Worm (Caenorhabditis elegans) whole organism, young adult: ENCODE data around the gene ntr-2.

Source experiments
- C17E4.6 ChIP-seq: fragments of 200-800 bp; sonication (Bioruptor generic); IDR thresholded peaks from 2 replicates; pipeline ENCODE4 v1.3.6; 2022; ENCODE audit warnings: missing genetic modification reagents, missing genetic modification characterization, missing compliant biosample characterization
- F10E7.11 ChIP-seq: sonication (generic microtip); optimal IDR thresholded peaks from 2 replicates; lab custom pipeline; 2017; ENCODE audit warnings: mild to moderate bottlenecking, missing genetic modification characterization, moderate library complexity, missing compliant biosample characterization
- F33H1.4 ChIP-seq: fragments of 200-800 bp; sonication (Bioruptor generic); IDR thresholded peaks from 2 replicates; pipeline ENCODE4 v1.3.6; 2022; ENCODE audit warnings: missing genetic modification reagents, missing genetic modification characterization, missing compliant biosample characterization
- F39B2.1 ChIP-seq: fragments of 200-800 bp; sonication (Bioruptor generic); IDR thresholded peaks from 2 replicates; pipeline ENCODE4 v1.3.6; 2022; ENCODE audit warnings: missing genetic modification reagents, missing genetic modification characterization, missing compliant biosample characterization
- F57A8.1 ChIP-seq: fragments of 200-800 bp; sonication (Bioruptor generic); optimal IDR thresholded peaks from 2 replicates; lab custom pipeline; 2018; ENCODE audit warnings: mild to moderate bottlenecking, missing genetic modification characterization, moderate library complexity, missing compliant biosample characterization
- F57C9.4 ChIP-seq: sonication (generic microtip); optimal IDR thresholded peaks from 2 replicates; lab custom pipeline; 2017; ENCODE audit warnings: mild to moderate bottlenecking, missing genetic modification characterization, missing compliant biosample characterization
- T07F8.4 ChIP-seq: sonication (generic microtip); optimal IDR thresholded peaks from 2 replicates; lab custom pipeline; 2016; ENCODE audit warnings: mild to moderate bottlenecking, missing genetic modification characterization, moderate library complexity, missing compliant biosample characterization
- Y56A3A.18 ChIP-seq: fragments of 200-800 bp; sonication (Bioruptor generic); IDR thresholded peaks from 2 replicates; pipeline ENCODE4 v1.3.6; 2022; ENCODE audit warnings: missing genetic modification reagents, missing genetic modification characterization, missing compliant biosample characterization
- atf-7 ChIP-seq: sonication (generic microtip); optimal IDR thresholded peaks from 2 replicates; lab custom pipeline; 2017; ENCODE audit warnings: mild to moderate bottlenecking, missing genetic modification characterization, missing compliant biosample characterization
- athp-1 ChIP-seq: sonication (generic microtip); optimal IDR thresholded peaks from 2 replicates; lab custom pipeline; 2017; ENCODE audit warnings: mild to moderate bottlenecking, missing genetic modification characterization, missing compliant biosample characterization
- ceh-27 ChIP-seq: fragments of 200-800 bp; sonication (Bioruptor generic); optimal IDR thresholded peaks from 2 replicates; lab custom pipeline; 2018; ENCODE audit warnings: mild to moderate bottlenecking, missing genetic modification characterization, moderate library complexity, missing compliant biosample characterization
- ceh-58 ChIP-seq: fragments of 200-800 bp; sonication (Bioruptor generic); IDR thresholded peaks from 2 replicates; pipeline ENCODE4 v1.3.6; 2022; ENCODE audit warnings: missing genetic modification characterization, missing compliant biosample characterization
- ceh-79 ChIP-seq: sonication (generic microtip); optimal IDR thresholded peaks from 2 replicates; lab custom pipeline; 2017; ENCODE audit warnings: mild to moderate bottlenecking, missing genetic modification characterization, missing compliant biosample characterization
- ceh-91 ChIP-seq: fragments of 200-800 bp; sonication (Bioruptor generic); IDR thresholded peaks from 2 replicates; pipeline ENCODE4 v1.3.6; 2022; ENCODE audit warnings: missing genetic modification reagents, missing genetic modification characterization, missing compliant biosample characterization
- chd-7 ChIP-seq: sonication (generic microtip); optimal IDR thresholded peaks from 2 replicates; lab custom pipeline; 2016; ENCODE audit warnings: mild to moderate bottlenecking, missing genetic modification characterization, moderate library complexity, missing compliant biosample characterization
- die-1 ChIP-seq: sonication (generic microtip); optimal IDR thresholded peaks from 2 replicates; lab custom pipeline; 2016; ENCODE audit warnings: missing genotype, mild to moderate bottlenecking, missing genetic modification characterization, missing compliant biosample characterization
- dox-1 ChIP-seq: fragments of 200-800 bp; sonication (Bioruptor generic); IDR thresholded peaks from 2 replicates; pipeline ENCODE4 v1.3.6; 2022; ENCODE audit warnings: missing genetic modification reagents, missing genetic modification characterization, missing compliant biosample characterization
- efl-1 ChIP-seq: fragments of 150-350 bp; optimal IDR thresholded peaks from 2 replicates; lab custom pipeline; 2014; ENCODE audit warnings: missing biosample characterization, missing genetic modification reagents, missing genetic modification characterization
- egl-44 ChIP-seq: fragments of 200-800 bp; sonication (Bioruptor generic); IDR thresholded peaks from 2 replicates; pipeline ENCODE4 v1.3.6; 2022; ENCODE audit warnings: missing genetic modification reagents, missing genetic modification characterization, missing compliant biosample characterization
- egrh-3 ChIP-seq: fragments of 200-800 bp; sonication (Bioruptor generic); IDR thresholded peaks from 2 replicates; pipeline ENCODE4 v1.3.6; 2022; ENCODE audit warnings: missing genetic modification reagents, missing genetic modification characterization, missing compliant biosample characterization
- ets-4 ChIP-seq: fragments of 200-800 bp; sonication (Bioruptor generic); optimal IDR thresholded peaks from 2 replicates; lab custom pipeline; 2018; ENCODE audit warnings: mild to moderate bottlenecking, missing genetic modification characterization, missing compliant biosample characterization
- hlh-26 ChIP-seq: fragments of 200-800 bp; sonication (Bioruptor generic); conservative IDR thresholded peaks from 2 replicates; pipeline ENCODE4 v1.3.6; 2022; ENCODE audit warnings: missing genetic modification reagents, missing genetic modification characterization, missing compliant biosample characterization
- hmg-20 ChIP-seq: fragments of 200-800 bp; sonication (Bioruptor generic); IDR thresholded peaks from 2 replicates; pipeline ENCODE4 v1.3.6; 2022; ENCODE audit warnings: missing genetic modification reagents, missing genetic modification characterization, missing compliant biosample characterization
- hsf-1 ChIP-seq: fragments of 200-800 bp; sonication (Bioruptor generic); IDR thresholded peaks from 2 replicates; pipeline ENCODE4 v1.3.6; 2022; ENCODE audit warnings: missing genetic modification reagents, missing genetic modification characterization, missing compliant biosample characterization
- lag-1 ChIP-seq: fragments of 200-800 bp; sonication (Bioruptor generic); IDR thresholded peaks from 2 replicates; pipeline ENCODE4 v1.3.6; 2022; ENCODE audit warnings: missing genetic modification reagents, missing genetic modification characterization, missing compliant biosample characterization
- lsl-1 ChIP-seq: fragments of 200-800 bp; sonication (Bioruptor generic); optimal IDR thresholded peaks from 2 replicates; lab custom pipeline; 2018; ENCODE audit warnings: mild to moderate bottlenecking, missing genetic modification characterization, moderate library complexity, missing compliant biosample characterization
- mcd-1 ChIP-seq: fragments of 200-800 bp; sonication (Bioruptor generic); IDR thresholded peaks from 2 replicates; pipeline ENCODE4 v1.3.6; 2022; ENCODE audit warnings: missing genetic modification reagents, missing genetic modification characterization, missing compliant biosample characterization
- nfya-1 ChIP-seq: sonication (generic microtip); optimal IDR thresholded peaks from 2 replicates; lab custom pipeline; 2017; ENCODE audit warnings: antibody characterized with exemption, missing compliant biosample characterization, missing genetic modification characterization, borderline replicate concordance; ENCODE audit not compliant: insufficient read depth
- nfyb-1 ChIP-seq: fragments of 200-800 bp; sonication (Bioruptor generic); IDR thresholded peaks from 2 replicates; pipeline ENCODE4 v1.3.6; 2022; ENCODE audit warnings: missing genetic modification reagents, missing genetic modification characterization, missing compliant biosample characterization
- nhr-80 ChIP-seq: sonication (generic microtip); optimal IDR thresholded peaks from 2 replicates; lab custom pipeline; 2016; ENCODE audit warnings: missing genetic modification characterization, missing compliant biosample characterization
- nhr-90 ChIP-seq: sonication (generic microtip); optimal IDR thresholded peaks from 2 replicates; lab custom pipeline; 2016; ENCODE audit warnings: missing genotype, mild to moderate bottlenecking, missing genetic modification characterization, missing compliant biosample characterization
- rcor-1 ChIP-seq: fragments of 200-800 bp; sonication (Bioruptor generic); IDR thresholded peaks from 2 replicates; pipeline ENCODE4 v1.3.6; 2022; ENCODE audit warnings: missing genetic modification reagents, missing genetic modification characterization, missing compliant biosample characterization
- rec-8 ChIP-seq, 2 experiments: sonication (generic microtip); optimal IDR thresholded peaks; 2 replicates each; lab custom pipeline; 2016; ENCODE audit warnings: mild to moderate bottlenecking in 2 of 2, missing genetic modification characterization in 2 of 2, missing genetic modification reagents in 2 of 2, missing genotype in 2 of 2, missing biosample characterization in 1 of 2, missing compliant biosample characterization in 1 of 2, moderate library complexity in 1 of 2
- repo-1 ChIP-seq: sonication (generic microtip); optimal IDR thresholded peaks from 2 replicates; lab custom pipeline; 2017; ENCODE audit warnings: mild to moderate bottlenecking, missing genetic modification characterization, missing compliant biosample characterization
- rpc-1 ChIP-seq, 2 experiments: fragments of 150-350 bp in 1 of 2; sonication (generic microtip) in 1 of 2; optimal IDR thresholded peaks; 2 replicates each; lab custom pipeline; 2014 to 2018; ENCODE audit warnings: missing biosample characterization in 1 of 2, missing genetic modification characterization in 1 of 2, missing genetic modification reagents in 1 of 2, missing genotype in 1 of 2
- snpc-4 ChIP-seq, 5 experiments: fragments of 150-350 bp in 1 of 5; sonication (generic microtip) in 4 of 5; optimal IDR thresholded peaks; 2 replicates each; lab custom pipeline; 2014 to 2018; ENCODE audit warnings: missing genetic modification characterization in 5 of 5, missing biosample characterization in 3 of 5, antibody characterized with exemption in 2 of 5, mild to moderate bottlenecking in 2 of 5, missing compliant biosample characterization in 2 of 5, missing genotype in 2 of 5, moderate library complexity in 2 of 5, missing genetic modification reagents in 1 of 5
- tbx-9 ChIP-seq: sonication (generic microtip); optimal IDR thresholded peaks from 2 replicates; lab custom pipeline; 2016; ENCODE audit warnings: borderline replicate concordance, missing genetic modification characterization, inconsistent platforms, missing compliant biosample characterization
- zfh-2 ChIP-seq: fragments of 200-800 bp; sonication (Bioruptor generic); conservative IDR thresholded peaks from 2 replicates; pipeline ENCODE4 v1.3.6; 2022; ENCODE audit warnings: missing genetic modification reagents, missing genetic modification characterization, missing compliant biosample characterization
- ztf-26 ChIP-seq: sonication (generic microtip); optimal IDR thresholded peaks from 2 replicates; lab custom pipeline; 2017; ENCODE audit warnings: missing genetic modification characterization, missing compliant biosample characterization
- ztf-3 ChIP-seq: fragments of 200-800 bp; sonication (Bioruptor generic); optimal IDR thresholded peaks from 2 replicates; lab custom pipeline; 2018; ENCODE audit warnings: mild to moderate bottlenecking, missing genetic modification characterization, missing compliant biosample characterization
- ztf-6 ChIP-seq: fragments of 200-800 bp; sonication (Bioruptor generic); IDR thresholded peaks from 2 replicates; pipeline ENCODE4 v1.3.6; 2022; ENCODE audit warnings: missing genetic modification reagents, missing genetic modification characterization, missing compliant biosample characterization

ntr-2 gene

DNA sequence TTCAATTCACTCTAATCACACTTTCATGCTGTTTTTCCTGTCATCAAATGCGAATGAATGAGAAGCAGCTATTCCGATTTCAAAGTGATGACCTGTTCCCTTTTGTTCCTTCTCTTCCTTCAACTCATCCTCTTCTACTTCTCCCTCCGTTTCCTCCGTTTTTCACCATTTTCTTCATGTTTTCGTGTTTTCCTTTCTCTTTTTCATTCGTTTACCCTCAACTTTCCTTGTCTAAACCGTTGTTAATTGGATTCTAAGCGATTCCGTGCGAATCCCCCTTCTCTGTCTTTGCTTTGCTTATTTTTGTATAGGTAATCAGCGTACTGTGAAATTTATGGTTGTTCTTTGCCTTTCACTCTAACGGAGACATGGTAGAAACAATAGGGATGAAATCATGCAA, 42.9 kb downstream of the ntr-2 start:
- no peak for TF ChIP-seq lag-1 (GFP tag; lab: Robert Waterston, UW)
- TF ChIP-seq hlh-26 (GFP tag; lab: Robert Waterston, UW) = no peak
- TF ChIP-seq Y56A3A.18 (GFP tag; lab: Robert Waterston, UW) = no peak
- TF ChIP-seq F33H1.4 = no peak
- TF ChIP-seq T07F8.4 = no peak
- no peak for TF ChIP-seq F57C9.4
- no peak for TF ChIP-seq ets-4 (GFP tag; lab: Kevin White, UChicago)
- no peak for TF ChIP-seq ceh-91 (GFP tag; lab: Robert Waterston, UW)
- no peak for TF ChIP-seq repo-1 (tag; lab: Kevin White, UChicago)

DNA sequence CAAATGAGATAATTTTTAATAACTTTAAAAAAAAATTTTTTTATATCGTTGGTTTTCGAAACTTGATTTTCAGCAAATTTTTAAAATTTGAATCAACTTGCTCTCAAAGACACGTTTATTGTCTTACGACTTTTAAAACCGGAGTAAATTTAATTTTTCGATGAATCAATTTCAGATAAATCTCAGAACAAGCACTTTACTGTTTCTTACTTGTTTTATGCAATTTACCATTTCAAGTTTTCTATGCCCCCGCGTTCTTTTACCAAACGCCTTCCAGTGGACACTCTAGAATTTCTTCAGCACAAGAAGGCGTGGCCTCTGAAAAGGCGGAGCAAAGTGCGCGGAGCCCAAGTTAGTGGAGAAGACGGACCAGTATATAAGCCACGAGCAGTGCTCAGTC, 47.6 kb downstream of the ntr-2 start, which contains the start of gene flp-8:
flp-8 (plus strand) TSS at position 301 of the 400 bp plus-strand sequence.
- no peak for TF ChIP-seq tbx-9 (tag; lab: Kevin White, UChicago)
- no peak for TF ChIP-seq nhr-90 (tag; lab: Kevin White, UChicago)
- TF ChIP-seq ztf-3 (GFP tag; lab: Kevin White, UChicago) = no peak
- no peak for TF ChIP-seq mcd-1 (GFP tag; lab: Robert Waterston, UW)
- TF ChIP-seq chd-7 (tag; lab: Kevin White, UChicago) = no peak
- TF ChIP-seq nfya-1 = no peak
- TF ChIP-seq Y56A3A.18 (GFP tag; lab: Robert Waterston, UW) = no peak
- no peak for TF ChIP-seq F57A8.1
- no peak for TF ChIP-seq nhr-80 (tag; lab: Kevin White, UChicago)

DNA sequence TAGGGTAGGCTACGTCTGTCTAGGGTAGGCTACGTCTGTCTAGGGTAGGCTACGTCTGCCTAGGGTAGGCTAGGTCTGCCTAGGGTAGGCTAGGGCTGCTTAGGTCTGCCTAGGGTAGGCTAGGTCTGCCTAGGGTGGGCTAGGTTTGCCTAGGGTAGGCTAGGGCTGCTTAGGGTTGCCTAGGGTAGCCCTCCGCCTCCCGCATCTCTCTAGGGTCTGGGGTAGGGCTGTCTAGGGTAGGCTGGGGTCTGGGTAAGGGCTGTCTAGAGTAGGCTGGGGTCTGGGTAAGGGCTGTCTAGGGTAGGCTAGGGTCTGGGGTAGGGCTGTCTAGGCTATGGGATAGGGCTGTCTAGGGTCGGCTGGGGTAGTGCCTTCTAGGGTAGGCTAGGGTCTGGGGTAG, 51.1 kb downstream of the ntr-2 start:
- TF ChIP-seq ztf-26 (tag; lab: Kevin White, UChicago) = no peak
- TF ChIP-seq F10E7.11 = no peak
- TF ChIP-seq zfh-2 (GFP tag; lab: Robert Waterston, UW) = peak; percentile 64
- 0 out of 2 replicates have a peak, but pooled peaks have one; percentile 7 for TF ChIP-seq hsf-1
- TF ChIP-seq atf-7 (tag; lab: Kevin White, UChicago) = no peak
- TF ChIP-seq Y56A3A.18 (GFP tag; lab: Robert Waterston, UW) = peak; percentile 43; the same call in 1 of the 2 replicates
- TF ChIP-seq dox-1 (GFP tag; lab: Robert Waterston, UW) = 0 out of 2 replicates have a peak, but pooled peaks have one; percentile 19
- TF ChIP-seq rcor-1 (GFP tag; lab: Robert Waterston, UW) = 0 out of 2 replicates have a peak, but pooled peaks have one; percentile 26
- no peak for TF ChIP-seq C17E4.6
- TF ChIP-seq nfyb-1 (GFP tag; lab: Robert Waterston, UW) = 0 out of 2 replicates have a peak, but pooled peaks have one; percentile 7
- peak; percentile 26; the same call in 1 of the 2 replicates for TF ChIP-seq egrh-3 (GFP tag; lab: Robert Waterston, UW)
- TF ChIP-seq, all 124 proteins: peak for 7

DNA sequence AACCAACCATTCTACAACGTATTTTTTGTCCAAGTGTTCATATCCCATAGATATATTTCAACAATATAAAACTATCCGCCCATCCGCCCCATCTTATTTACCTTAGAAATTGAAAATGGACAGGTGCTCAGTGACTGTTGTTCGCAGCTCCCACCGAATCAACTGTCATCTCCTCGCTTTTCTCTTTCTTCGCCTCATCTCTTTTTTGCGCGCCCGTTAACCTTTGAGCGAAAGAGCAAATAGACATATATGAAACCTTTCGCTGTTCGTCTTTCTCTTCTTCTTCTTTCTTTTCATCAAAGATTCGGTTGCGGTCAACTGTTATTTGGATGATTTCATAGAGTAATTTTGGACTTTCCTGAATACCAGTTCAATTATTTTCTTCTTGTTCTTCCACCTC, 53.1 kb downstream of the ntr-2 start, which contains the start of gene sssh-1:
sssh-1 (plus strand) TSS at position 301 of the 400 bp plus-strand sequence.
- TF ChIP-seq lsl-1 (GFP tag; lab: Kevin White, UChicago) = no peak
- no peak for TF ChIP-seq hsf-1
- no peak for TF ChIP-seq ceh-27 (GFP tag; lab: Kevin White, UChicago)
- no peak for TF ChIP-seq ceh-58 (GFP tag; lab: Robert Waterston, UW)
- no peak for TF ChIP-seq rpc-1 (optimal IDR thresholded peaks at IDR 0.05; lab: Kevin White, UChicago)
- no peak for TF ChIP-seq rpc-1 (tag; optimal IDR thresholded peaks at IDR 0.05; lab: Kevin White, UChicago)
- no peak for TF ChIP-seq die-1 (tag; lab: Kevin White, UChicago)
- no peak for TF ChIP-seq F39B2.1 (GFP tag; lab: Robert Waterston, UW)
- TF ChIP-seq ztf-6 = no peak
- TF ChIP-seq hmg-20 (GFP tag; lab: Robert Waterston, UW) = no peak
- TF ChIP-seq athp-1 = no peak
- no peak for TF ChIP-seq rec-8 (tag; optimal IDR thresholded peaks at IDR 0.05; lab: Kevin White, UChicago)
- TF ChIP-seq egl-44 (GFP tag; lab: Robert Waterston, UW) = no peak
- no peak for TF ChIP-seq ceh-79 (tag; lab: Kevin White, UChicago)
- no peak for TF ChIP-seq efl-1
- TF ChIP-seq Y56A3A.18 (GFP tag; lab: Robert Waterston, UW) = no peak
- TF ChIP-seq atf-7 (tag; lab: Kevin White, UChicago) = no peak
- no peak for TF ChIP-seq snpc-4 (GFP tag; optimal IDR thresholded peaks at IDR 0.05; lab: Kevin White, UChicago)
- no peak for TF ChIP-seq snpc-4 (tag; optimal IDR thresholded peaks at IDR 0.05; lab: Kevin White, UChicago)
